Worm (Caenorhabditis elegans) whole organism, L2 larva: ENCODE data around the gene col-83.

Experiments
- C34F6.9 ChIP-seq: fragments of 150-350 bp; optimal IDR thresholded peaks from 2 replicates; lab custom pipeline; 2014; ENCODE audit warnings: missing biosample characterization, missing genetic modification characterization
- F13H6.1 ChIP-seq: sonication (generic microtip); optimal IDR thresholded peaks from 2 replicates; lab custom pipeline; 2016; ENCODE audit warnings: missing genetic modification characterization, missing compliant biosample characterization
- R02D3.7 ChIP-seq: fragments of 150-350 bp; optimal IDR thresholded peaks from 2 replicates; lab custom pipeline; 2014; ENCODE audit warnings: missing biosample characterization, missing genetic modification characterization
- Y55F3AM.14 ChIP-seq: fragments of 200-800 bp; sonication (Bioruptor generic); optimal IDR thresholded peaks from 2 replicates; lab custom pipeline; 2018; ENCODE audit warnings: mild to moderate bottlenecking, missing genetic modification characterization, missing compliant biosample characterization
- alr-1 ChIP-seq: fragments of 150-350 bp; optimal IDR thresholded peaks from 2 replicates; lab custom pipeline; 2014; ENCODE audit warnings: missing biosample characterization, missing genetic modification characterization
- aly-2 ChIP-seq: fragments of 150-350 bp; optimal IDR thresholded peaks from 2 replicates; lab custom pipeline; 2014; ENCODE audit warnings: missing biosample characterization, missing genetic modification characterization
- ama-1 ChIP-seq: fragments of 150-350 bp; optimal IDR thresholded peaks from 2 replicates; lab custom pipeline; 2018; ENCODE audit warnings: inconsistent platforms
- ceh-82 ChIP-seq: fragments of 150-350 bp; optimal IDR thresholded peaks from 2 replicates; lab custom pipeline; 2014; ENCODE audit warnings: missing biosample characterization, missing genetic modification characterization
- crh-2 ChIP-seq: sonication (generic microtip); optimal IDR thresholded peaks from 2 replicates; lab custom pipeline; 2017; ENCODE audit warnings: missing biosample characterization, missing genetic modification characterization
- dmd-4 ChIP-seq: sonication (generic microtip); optimal IDR thresholded peaks from 2 replicates; lab custom pipeline; 2017; ENCODE audit warnings: missing biosample characterization, missing genetic modification characterization
- egl-27 ChIP-seq: sonication (generic microtip); optimal IDR thresholded peaks from 3 replicates; lab custom pipeline; 2017; ENCODE audit warnings: missing biosample characterization, missing genetic modification reagents, missing genetic modification characterization
- elt-3 ChIP-seq: sonication (generic microtip); optimal IDR thresholded peaks from 2 replicates; lab custom pipeline; 2017; ENCODE audit warnings: missing biosample characterization, missing genetic modification characterization
- fos-1 ChIP-seq: fragments of 150-350 bp; optimal IDR thresholded peaks from 2 replicates; lab custom pipeline; 2014; ENCODE audit warnings: missing biosample characterization, missing genetic modification characterization
- gmeb-1 ChIP-seq: fragments of 150-350 bp; optimal IDR thresholded peaks from 2 replicates; lab custom pipeline; 2014; ENCODE audit warnings: missing biosample characterization, missing genetic modification characterization
- lin-11 ChIP-seq: fragments of 150-350 bp; sonication (generic microtip); optimal IDR thresholded peaks from 2 replicates; lab custom pipeline; 2014; ENCODE audit warnings: missing biosample characterization, missing genetic modification characterization, inconsistent platforms, mixed read lengths
- lin-13 ChIP-seq: fragments of 150-350 bp; optimal IDR thresholded peaks from 2 replicates; lab custom pipeline; 2014; ENCODE audit warnings: missing biosample characterization, missing genetic modification reagents, missing genetic modification characterization
- lin-39 ChIP-seq: fragments of 150-350 bp; optimal IDR thresholded peaks from 2 replicates; lab custom pipeline; 2014; ENCODE audit warnings: missing biosample characterization, missing genetic modification reagents, missing genetic modification characterization
- lsy-2 ChIP-seq, 2 experiments: fragments of 150-350 bp in 1 of 2; sonication (generic microtip) in 1 of 2; optimal IDR thresholded peaks; 2 replicates each; lab custom pipeline; 2014 to 2017; ENCODE audit warnings: missing biosample characterization in 2 of 2, missing genetic modification characterization in 2 of 2
- mab-5 ChIP-seq: fragments of 150-350 bp; optimal IDR thresholded peaks from 2 replicates; lab custom pipeline; 2014; ENCODE audit warnings: missing biosample characterization, missing genetic modification characterization
- mbf-1 ChIP-seq: sonication (generic microtip); optimal IDR thresholded peaks from 2 replicates; lab custom pipeline; 2017; ENCODE audit warnings: missing biosample characterization, missing genetic modification characterization
- mdl-1 ChIP-seq, 2 experiments: fragments of 150-350 bp in 1 of 2; sonication (generic microtip) in 1 of 2; optimal IDR thresholded peaks; 2 replicates each; lab custom pipeline; 2017; ENCODE audit warnings: missing biosample characterization in 2 of 2, missing genetic modification characterization in 2 of 2
- nhr-10 ChIP-seq: sonication (generic microtip); optimal IDR thresholded peaks from 2 replicates; lab custom pipeline; 2017; ENCODE audit warnings: missing biosample characterization, missing genetic modification characterization
- nhr-11 ChIP-seq: fragments of 150-350 bp; optimal IDR thresholded peaks from 2 replicates; lab custom pipeline; 2014; ENCODE audit warnings: missing biosample characterization, missing genetic modification characterization
- nhr-12 ChIP-seq: fragments of 150-350 bp; optimal IDR thresholded peaks from 2 replicates; lab custom pipeline; 2014; ENCODE audit warnings: missing biosample characterization, missing genetic modification characterization
- nhr-129 ChIP-seq: fragments of 150-350 bp; optimal IDR thresholded peaks from 2 replicates; lab custom pipeline; 2014; ENCODE audit warnings: missing biosample characterization, missing genetic modification characterization
- nhr-21 ChIP-seq: fragments of 150-350 bp; optimal IDR thresholded peaks from 2 replicates; lab custom pipeline; 2014; ENCODE audit warnings: missing biosample characterization, missing genetic modification characterization
- nhr-23 ChIP-seq: fragments of 150-350 bp; optimal IDR thresholded peaks from 2 replicates; lab custom pipeline; 2014; ENCODE audit warnings: missing biosample characterization, missing genetic modification reagents, missing genetic modification characterization
- nhr-25 ChIP-seq: fragments of 150-350 bp; sonication (generic microtip); optimal IDR thresholded peaks from 3 replicates; lab custom pipeline; 2014; ENCODE audit warnings: missing biosample characterization, missing genetic modification characterization
- nhr-6 ChIP-seq: fragments of 150-350 bp; optimal IDR thresholded peaks from 2 replicates; lab custom pipeline; 2014; ENCODE audit warnings: missing biosample characterization, missing genetic modification characterization
- nhr-77 ChIP-seq: fragments of 150-350 bp; optimal IDR thresholded peaks from 2 replicates; lab custom pipeline; 2014; ENCODE audit warnings: missing biosample characterization, missing genetic modification characterization
- sem-4 ChIP-seq: fragments of 150-350 bp; optimal IDR thresholded peaks from 2 replicates; lab custom pipeline; 2014; ENCODE audit warnings: missing biosample characterization, missing genetic modification reagents, missing genetic modification characterization
- skn-1 ChIP-seq: sonication (generic microtip); optimal IDR thresholded peaks from 2 replicates; lab custom pipeline; 2017; ENCODE audit warnings: missing biosample characterization, missing genetic modification characterization
- sma-3 ChIP-seq: sonication (generic microtip); optimal IDR thresholded peaks from 2 replicates; lab custom pipeline; 2016; ENCODE audit warnings: missing genetic modification reagents, missing genetic modification characterization, missing compliant biosample characterization
- snpc-4 ChIP-seq: fragments of 150-350 bp; optimal IDR thresholded peaks from 2 replicates; lab custom pipeline; 2014; ENCODE audit warnings: missing biosample characterization, missing genetic modification characterization
- unc-55 ChIP-seq: fragments of 150-350 bp; sonication (generic microtip); optimal IDR thresholded peaks from 3 replicates; lab custom pipeline; 2014; ENCODE audit warnings: missing biosample characterization, missing genetic modification reagents, missing genetic modification characterization
- unc-62 ChIP-seq: fragments of 150-350 bp; optimal IDR thresholded peaks from 2 replicates; lab custom pipeline; 2014; ENCODE audit warnings: missing biosample characterization, missing genetic modification reagents, missing genetic modification characterization
- ztf-1 ChIP-seq: fragments of 200-800 bp; sonication (Bioruptor generic); conservative IDR thresholded peaks from 2 replicates; pipeline ENCODE4 v1.3.6; 2022; ENCODE audit warnings: missing genetic modification characterization, missing compliant biosample characterization
- ztf-11 ChIP-seq: sonication (generic microtip); optimal IDR thresholded peaks from 2 replicates; lab custom pipeline; 2017; ENCODE audit warnings: missing biosample characterization, missing genetic modification characterization
- ztf-4 ChIP-seq: fragments of 150-350 bp; optimal IDR thresholded peaks from 2 replicates; lab custom pipeline; 2014; ENCODE audit warnings: missing biosample characterization, missing genetic modification characterization

The col-83 gene

ce11 chrII:11045872-11046271, at the start of gene col-83:
Gene col-83 (minus strand): TSS chrII:11045972.
- no peak for TF ChIP-seq R02D3.7 (tag; lab: Kevin White, UChicago)
- no peak for TF ChIP-seq crh-2
- no peak for TF ChIP-seq nhr-129 (tag; lab: Kevin White, UChicago)
- TF ChIP-seq unc-62 (GFP tag; lab: Kevin White, UChicago) = no peak
- TF ChIP-seq mab-5 = no peak

ce11 chrII:11094431-11094830, 48.7 kb upstream of the col-83 start:
- TF ChIP-seq alr-1 (tag; lab: Kevin White, UChicago) (no peak), dmd-4 (tag; lab: Kevin White, UChicago) (no peak), Y55F3AM.14 (no peak), mdl-1 (tag; optimal IDR thresholded peaks at IDR 0.05; lab: Kevin White, UChicago) (no peak), nhr-21 (no peak), lsy-2 (tag; optimal IDR thresholded peaks at IDR 0.05; lab: Kevin White, UChicago) (no peak), lin-11 (tag; lab: Kevin White, UChicago) (no peak), nhr-10 (no peak), egl-27 (tag; lab: Kevin White, UChicago) (no peak), gmeb-1 (tag; lab: Kevin White, UChicago) (no peak), ztf-11 (no peak), elt-3 (tag; lab: Kevin White, UChicago) (no peak), nhr-77 (tag; lab: Kevin White, UChicago) (no peak), R02D3.7 (tag; lab: Kevin White, UChicago) (no peak), C34F6.9 (no peak), lin-13 (GFP tag; lab: Kevin White, UChicago) (no peak), ztf-1 (GFP tag; lab: Robert Waterston, UW) (no peak), sem-4 (tag; lab: Kevin White, UChicago) (no peak), unc-55 (GFP tag; lab: Kevin White, UChicago) (no peak), skn-1 (no peak)

ce11 chrII:11092413-11092812, 46.6 kb upstream of the col-83 start, which contains the start of gene rpl-42:
Gene rpl-42 (plus strand): TSS chrII:11092713.
- TF ChIP-seq ztf-11 (no peak), snpc-4 (tag; lab: Kevin White, UChicago) (no peak), mab-5 (no peak), alr-1 (tag; lab: Kevin White, UChicago) (no peak)

- no peak for TF ChIP-seq nhr-12 (tag; lab: Kevin White, UChicago)
- TF ChIP-seq ztf-4 = no peak
- TF ChIP-seq nhr-23 (tag; lab: Kevin White, UChicago) = no peak
- TF ChIP-seq ama-1 (lab: Kevin White, UChicago) = no peak
- no peak for TF ChIP-seq mdl-1 (tag; optimal IDR thresholded peaks at IDR 0.05; lab: Kevin White, UChicago)
- no peak for TF ChIP-seq dmd-4 (tag; lab: Kevin White, UChicago)
- TF ChIP-seq snpc-4 (tag; lab: Kevin White, UChicago) = no peak
- TF ChIP-seq lin-11 (tag; lab: Kevin White, UChicago) = no peak
- no peak for TF ChIP-seq C34F6.9
- TF ChIP-seq nhr-77 (tag; lab: Kevin White, UChicago) = no peak
- no peak for TF ChIP-seq nhr-11
- TF ChIP-seq nhr-6 (tag; lab: Kevin White, UChicago) = no peak
- TF ChIP-seq unc-62 (GFP tag; lab: Kevin White, UChicago) = no peak
- no peak for TF ChIP-seq crh-2
Measured at ce11 chrII:11091577-11091976, 45.8 kb upstream of the col-83 start.

- TF ChIP-seq alr-1 (tag; lab: Kevin White, UChicago) (no peak), F13H6.1 (tag; lab: Kevin White, UChicago) (no peak), lsy-2 (tag; optimal IDR thresholded peaks at IDR 0.05; lab: Kevin White, UChicago) (no peak), aly-2 (no peak), nhr-23 (tag; lab: Kevin White, UChicago) (no peak), lin-39 (tag; lab: Kevin White, UChicago) (no peak), nhr-10 (no peak), ama-1 (lab: Kevin White, UChicago) (no peak), sma-3 (GFP tag; lab: Kevin White, UChicago) (no peak), sem-4 (tag; lab: Kevin White, UChicago) (no peak), mbf-1 (tag; lab: Kevin White, UChicago) (no peak), ztf-11 (no peak), ceh-82 (tag; lab: Kevin White, UChicago) (no peak), crh-2 (no peak), unc-62 (GFP tag; lab: Kevin White, UChicago) (no peak), nhr-25 (tag; lab: Kevin White, UChicago) (no peak), mab-5 (no peak), fos-1 (no peak), skn-1 (no peak)
Measured at ce11 chrII:11089356-11089755, 43.6 kb upstream of the col-83 start, which contains the start of gene unc-53. Gene unc-53 (minus strand): TSS chrII:11089456.
